Worm (Caenorhabditis elegans) whole organism, L2 larva: Measurements from ENCODE around the gene Y1B5A.1.
A peak's percentile ranks its signal among the peaks of the same experiment; 100 is the strongest.

Source experiments
- C34F6.9 ChIP-seq: fragments of 150-350 bp; optimal IDR thresholded peaks from 2 replicates; lab custom pipeline; 2014; ENCODE audit warnings: missing biosample characterization, missing genetic modification characterization
- F13H6.1 ChIP-seq: sonication (generic microtip); optimal IDR thresholded peaks from 2 replicates; lab custom pipeline; 2016; ENCODE audit warnings: missing genetic modification characterization, missing compliant biosample characterization
- R02D3.7 ChIP-seq: fragments of 150-350 bp; optimal IDR thresholded peaks from 2 replicates; lab custom pipeline; 2014; ENCODE audit warnings: missing biosample characterization, missing genetic modification characterization
- Y55F3AM.14 ChIP-seq: fragments of 200-800 bp; sonication (Bioruptor generic); optimal IDR thresholded peaks from 2 replicates; lab custom pipeline; 2018; ENCODE audit warnings: mild to moderate bottlenecking, missing genetic modification characterization, missing compliant biosample characterization
- ZK546.5 ChIP-seq: sonication (generic microtip); optimal IDR thresholded peaks from 2 replicates; lab custom pipeline; 2017; ENCODE audit warnings: missing biosample characterization, missing genetic modification characterization
- alr-1 ChIP-seq: fragments of 150-350 bp; optimal IDR thresholded peaks from 2 replicates; lab custom pipeline; 2014; ENCODE audit warnings: missing biosample characterization, missing genetic modification characterization
- blmp-1 ChIP-seq: sonication (generic microtip); optimal IDR thresholded peaks from 2 replicates; lab custom pipeline; 2017; ENCODE audit warnings: missing genetic modification characterization, mild to moderate bottlenecking, missing compliant biosample characterization, antibody characterized with exemption, moderate library complexity; ENCODE audit not compliant: insufficient read depth
- crh-2 ChIP-seq: sonication (generic microtip); optimal IDR thresholded peaks from 2 replicates; lab custom pipeline; 2017; ENCODE audit warnings: missing biosample characterization, missing genetic modification characterization
- egl-27 ChIP-seq: sonication (generic microtip); optimal IDR thresholded peaks from 3 replicates; lab custom pipeline; 2017; ENCODE audit warnings: missing biosample characterization, missing genetic modification reagents, missing genetic modification characterization
- elt-1 ChIP-seq: fragments of 150-350 bp; optimal IDR thresholded peaks from 2 replicates; lab custom pipeline; 2014; ENCODE audit warnings: missing biosample characterization, missing genetic modification characterization
- elt-3 ChIP-seq: sonication (generic microtip); optimal IDR thresholded peaks from 2 replicates; lab custom pipeline; 2017; ENCODE audit warnings: missing biosample characterization, missing genetic modification characterization
- fos-1 ChIP-seq: fragments of 150-350 bp; optimal IDR thresholded peaks from 2 replicates; lab custom pipeline; 2014; ENCODE audit warnings: missing biosample characterization, missing genetic modification characterization
- gmeb-1 ChIP-seq: fragments of 150-350 bp; optimal IDR thresholded peaks from 2 replicates; lab custom pipeline; 2014; ENCODE audit warnings: missing biosample characterization, missing genetic modification characterization
- lin-11 ChIP-seq: fragments of 150-350 bp; sonication (generic microtip); optimal IDR thresholded peaks from 2 replicates; lab custom pipeline; 2014; ENCODE audit warnings: missing biosample characterization, missing genetic modification characterization, inconsistent platforms, mixed read lengths
- lin-13 ChIP-seq: fragments of 150-350 bp; optimal IDR thresholded peaks from 2 replicates; lab custom pipeline; 2014; ENCODE audit warnings: missing biosample characterization, missing genetic modification reagents, missing genetic modification characterization
- lsy-2 ChIP-seq, 2 experiments: fragments of 150-350 bp in 1 of 2; sonication (generic microtip) in 1 of 2; optimal IDR thresholded peaks; 2 replicates each; lab custom pipeline; 2014 to 2017; ENCODE audit warnings: missing biosample characterization in 2 of 2, missing genetic modification characterization in 2 of 2
- mdl-1 ChIP-seq, 2 experiments: fragments of 150-350 bp in 1 of 2; sonication (generic microtip) in 1 of 2; optimal IDR thresholded peaks; 2 replicates each; lab custom pipeline; 2017; ENCODE audit warnings: missing biosample characterization in 2 of 2, missing genetic modification characterization in 2 of 2
- nhr-10 ChIP-seq: sonication (generic microtip); optimal IDR thresholded peaks from 2 replicates; lab custom pipeline; 2017; ENCODE audit warnings: missing biosample characterization, missing genetic modification characterization
- nhr-11 ChIP-seq: fragments of 150-350 bp; optimal IDR thresholded peaks from 2 replicates; lab custom pipeline; 2014; ENCODE audit warnings: missing biosample characterization, missing genetic modification characterization
- nhr-12 ChIP-seq: fragments of 150-350 bp; optimal IDR thresholded peaks from 2 replicates; lab custom pipeline; 2014; ENCODE audit warnings: missing biosample characterization, missing genetic modification characterization
- nhr-129 ChIP-seq: fragments of 150-350 bp; optimal IDR thresholded peaks from 2 replicates; lab custom pipeline; 2014; ENCODE audit warnings: missing biosample characterization, missing genetic modification characterization
- nhr-21 ChIP-seq: fragments of 150-350 bp; optimal IDR thresholded peaks from 2 replicates; lab custom pipeline; 2014; ENCODE audit warnings: missing biosample characterization, missing genetic modification characterization
- nhr-23 ChIP-seq: fragments of 150-350 bp; optimal IDR thresholded peaks from 2 replicates; lab custom pipeline; 2014; ENCODE audit warnings: missing biosample characterization, missing genetic modification reagents, missing genetic modification characterization
- nhr-237 ChIP-seq: fragments of 150-350 bp; optimal IDR thresholded peaks from 2 replicates; lab custom pipeline; 2014; ENCODE audit warnings: missing biosample characterization, missing genetic modification characterization
- nhr-25 ChIP-seq: fragments of 150-350 bp; sonication (generic microtip); optimal IDR thresholded peaks from 3 replicates; lab custom pipeline; 2014; ENCODE audit warnings: missing biosample characterization, missing genetic modification characterization
- nhr-6 ChIP-seq: fragments of 150-350 bp; optimal IDR thresholded peaks from 2 replicates; lab custom pipeline; 2014; ENCODE audit warnings: missing biosample characterization, missing genetic modification characterization
- peb-1 ChIP-seq: fragments of 150-350 bp; optimal IDR thresholded peaks from 2 replicates; lab custom pipeline; 2014; ENCODE audit warnings: missing biosample characterization, missing genetic modification characterization
- skn-1 ChIP-seq: sonication (generic microtip); optimal IDR thresholded peaks from 2 replicates; lab custom pipeline; 2017; ENCODE audit warnings: missing biosample characterization, missing genetic modification characterization
- sma-3 ChIP-seq: sonication (generic microtip); optimal IDR thresholded peaks from 2 replicates; lab custom pipeline; 2016; ENCODE audit warnings: missing genetic modification reagents, missing genetic modification characterization, missing compliant biosample characterization
- sma-9 ChIP-seq, 2 experiments: fragments of 150-350 bp in 1 of 2; sonication (generic microtip) in 1 of 2; optimal IDR thresholded peaks; 2 replicates each; lab custom pipeline; 2014 to 2016; ENCODE audit warnings: missing genetic modification characterization in 2 of 2, mild to moderate bottlenecking in 1 of 2, missing biosample characterization in 1 of 2, missing compliant biosample characterization in 1 of 2, missing genetic modification reagents in 1 of 2, moderate library complexity in 1 of 2
- snpc-4 ChIP-seq: fragments of 150-350 bp; optimal IDR thresholded peaks from 2 replicates; lab custom pipeline; 2014; ENCODE audit warnings: missing biosample characterization, missing genetic modification characterization
- unc-39 ChIP-seq: fragments of 150-350 bp; optimal IDR thresholded peaks from 2 replicates; lab custom pipeline; 2014; ENCODE audit warnings: missing biosample characterization, missing genetic modification characterization
- unc-55 ChIP-seq: fragments of 150-350 bp; sonication (generic microtip); optimal IDR thresholded peaks from 3 replicates; lab custom pipeline; 2014; ENCODE audit warnings: missing biosample characterization, missing genetic modification reagents, missing genetic modification characterization
- unc-62 ChIP-seq: fragments of 150-350 bp; optimal IDR thresholded peaks from 2 replicates; lab custom pipeline; 2014; ENCODE audit warnings: missing biosample characterization, missing genetic modification reagents, missing genetic modification characterization
- ztf-1 ChIP-seq: fragments of 200-800 bp; sonication (Bioruptor generic); conservative IDR thresholded peaks from 2 replicates; pipeline ENCODE4 v1.3.6; 2022; ENCODE audit warnings: missing genetic modification characterization, missing compliant biosample characterization
- ztf-11 ChIP-seq: sonication (generic microtip); optimal IDR thresholded peaks from 2 replicates; lab custom pipeline; 2017; ENCODE audit warnings: missing biosample characterization, missing genetic modification characterization
- ztf-4 ChIP-seq: fragments of 150-350 bp; optimal IDR thresholded peaks from 2 replicates; lab custom pipeline; 2014; ENCODE audit warnings: missing biosample characterization, missing genetic modification characterization

The Y1B5A.1 gene

ce11 chrX:7100290-7100689 lies 15.1 kb downstream of the Y1B5A.1 start, which contains the start of gene C36B7.6:
TSS of gene C36B7.6 (minus strand) at chrX:7100338.
- TF ChIP-seq gmeb-1 (tag; lab: Kevin White, UChicago) (no peak), nhr-23 (tag; lab: Kevin White, UChicago) (no peak), F13H6.1 (no peak), alr-1 (tag; lab: Kevin White, UChicago) (no peak), fos-1 (tag; lab: Kevin White, UChicago) (peak; percentile 43), lsy-2 (tag; optimal IDR thresholded peaks at IDR 0.05; lab: Kevin White, UChicago) (no peak), sma-9 (GFP tag; optimal IDR thresholded peaks at IDR 0.05; lab: Kevin White, UChicago) (no peak), sma-9 (tag; optimal IDR thresholded peaks at IDR 0.05; lab: Kevin White, UChicago) (no peak), nhr-25 (no peak), nhr-10 (tag; lab: Kevin White, UChicago) (no peak), peb-1 (tag; lab: Kevin White, UChicago) (no peak), skn-1 (no peak), unc-55 (GFP tag; lab: Kevin White, UChicago) (peak; percentile 37), nhr-129 (tag; lab: Kevin White, UChicago) (peak; percentile 53), C34F6.9 (tag; lab: Kevin White, UChicago) (peak; percentile 54), nhr-6 (tag; lab: Kevin White, UChicago) (no peak), blmp-1 (tag; lab: Kevin White, UChicago) (no peak), elt-1 (tag; lab: Kevin White, UChicago) (no peak), R02D3.7 (no peak), mdl-1 (tag; optimal IDR thresholded peaks at IDR 0.05; lab: Kevin White, UChicago) (no peak), unc-39 (tag; lab: Kevin White, UChicago) (no peak), nhr-11 (tag; lab: Kevin White, UChicago) (no peak), sma-3 (GFP tag; lab: Kevin White, UChicago) (peak; percentile 3), Y55F3AM.14 (GFP tag; lab: Kevin White, UChicago) (no peak), nhr-12 (tag; lab: Kevin White, UChicago) (no peak), egl-27 (tag; lab: Kevin White, UChicago) (no peak), elt-3 (tag; lab: Kevin White, UChicago) (no peak), ZK546.5 (tag; lab: Kevin White, UChicago) (no peak), nhr-237 (tag; lab: Kevin White, UChicago) (no peak), crh-2 (tag; lab: Kevin White, UChicago) (peak; percentile 30), ztf-1 (GFP tag; lab: Robert Waterston, UW) (no peak)
- TF ChIP-seq, all 48 proteins: peak for 6

ce11 chrX:7101477-7101876 lies 16.3 kb downstream of the Y1B5A.1 start, which contains the start of gene C36B7.3:
TSS of gene C36B7.3 (plus strand) at chrX:7101777.
- TF ChIP-seq elt-3 (tag; lab: Kevin White, UChicago) (no peak), skn-1 (no peak), nhr-25 (no peak), C34F6.9 (tag; lab: Kevin White, UChicago) (no peak), ztf-4 (tag; lab: Kevin White, UChicago) (no peak), ztf-11 (tag; lab: Kevin White, UChicago) (no peak), nhr-10 (tag; lab: Kevin White, UChicago) (no peak), snpc-4 (tag; lab: Kevin White, UChicago) (no peak), nhr-237 (tag; lab: Kevin White, UChicago) (no peak), blmp-1 (tag; lab: Kevin White, UChicago) (no peak), Y55F3AM.14 (GFP tag; lab: Kevin White, UChicago) (no peak), nhr-21 (tag; lab: Kevin White, UChicago) (no peak), lsy-2 (tag; optimal IDR thresholded peaks at IDR 0.05; lab: Kevin White, UChicago) (no peak), lin-11 (tag; lab: Kevin White, UChicago) (no peak), crh-2 (tag; lab: Kevin White, UChicago) (no peak), nhr-6 (tag; lab: Kevin White, UChicago) (no peak), nhr-11 (tag; lab: Kevin White, UChicago) (no peak)

- TF ChIP-seq ztf-1 (GFP tag; lab: Robert Waterston, UW) = no peak
- no peak for TF ChIP-seq Y55F3AM.14 (GFP tag; lab: Kevin White, UChicago)
- no peak for TF ChIP-seq unc-62 (GFP tag; lab: Kevin White, UChicago)
- TF ChIP-seq snpc-4 (tag; lab: Kevin White, UChicago) = no peak
- no peak for TF ChIP-seq unc-39 (tag; lab: Kevin White, UChicago)
- TF ChIP-seq alr-1 (tag; lab: Kevin White, UChicago) = no peak
- no peak for TF ChIP-seq crh-2 (tag; lab: Kevin White, UChicago)
- no peak for TF ChIP-seq lin-11 (tag; lab: Kevin White, UChicago)
- no peak for TF ChIP-seq nhr-6 (tag; lab: Kevin White, UChicago)
- no peak for TF ChIP-seq lin-13 (GFP tag; lab: Kevin White, UChicago)
Observed at ce11 chrX:7106103-7106502, 20.9 kb downstream of the Y1B5A.1 start, which contains the start of gene C36B7.2. TSS of gene C36B7.2 (plus strand) at chrX:7106403.
